Fruit fly (Drosophila melanogaster) whole organism, embryonic: ENCODE measurements around the gene CG18542.
A peak's percentile ranks its signal among the peaks of the same experiment; 100 is the strongest.

Source experiments
- BtbVII ChIP-seq: fragments of 200-800 bp; sonication (Bioruptor generic); optimal IDR thresholded peaks from 3 replicates; lab custom pipeline; 2017; ENCODE audit warnings: missing biosample characterization, mild to moderate bottlenecking, missing genetic modification characterization
- CG10321 ChIP-seq: fragments of 200-800 bp; sonication (Bioruptor generic); IDR thresholded peaks from 2 replicates; pipeline ENCODE4 v1.3.6; 2022; ENCODE audit warnings: missing biosample characterization, missing genetic modification characterization
- CG1233 ChIP-seq: fragments of 200-800 bp; sonication (Bioruptor generic); optimal IDR thresholded peaks from 4 replicates; lab custom pipeline; 2018; ENCODE audit warnings: missing biosample characterization, mild to moderate bottlenecking, missing genetic modification characterization
- CG12659 ChIP-seq: fragments of 200-800 bp; sonication (Bioruptor generic); optimal IDR thresholded peaks from 3 replicates; lab custom pipeline; 2017; ENCODE audit warnings: mild to moderate bottlenecking, missing biosample characterization, missing genetic modification reagents, missing genetic modification characterization
- CG13775 ChIP-seq: fragments of 200-800 bp; sonication (Bioruptor generic); optimal IDR thresholded peaks from 3 replicates; lab custom pipeline; 2017; ENCODE audit warnings: missing biosample characterization, mild to moderate bottlenecking, missing genetic modification characterization
- CG14667 ChIP-seq: fragments of 200-800 bp; sonication (Bioruptor generic); IDR thresholded peaks from 2 replicates; pipeline ENCODE4 v1.3.6; 2022; ENCODE audit warnings: missing biosample characterization, missing genetic modification characterization
- CG16863 ChIP-seq: fragments of 200-800 bp; sonication (Bioruptor generic); optimal IDR thresholded peaks from 3 replicates; lab custom pipeline; 2016; ENCODE audit warnings: missing biosample characterization, missing genetic modification characterization
- CG17328 ChIP-seq: fragments of 200-800 bp; sonication (Bioruptor generic); IDR thresholded peaks from 2 replicates; pipeline ENCODE4 v1.3.6; 2022; ENCODE audit warnings: missing biosample characterization, missing genetic modification characterization
- CG17385 ChIP-seq: fragments of 200-800 bp; sonication (Bioruptor generic); optimal IDR thresholded peaks from 3 replicates; lab custom pipeline; 2018; ENCODE audit warnings: missing biosample characterization, mild to moderate bottlenecking, missing genetic modification characterization
- CG18476 ChIP-seq: fragments of 200-800 bp; sonication (Bioruptor generic); optimal IDR thresholded peaks from 2 replicates; lab custom pipeline; 2016; ENCODE audit warnings: missing biosample characterization, mild to moderate bottlenecking, missing genetic modification characterization
- CG18599 ChIP-seq: fragments of 200-800 bp; sonication (Bioruptor generic); optimal IDR thresholded peaks from 3 replicates; lab custom pipeline; 2017; ENCODE audit warnings: missing biosample characterization, missing genetic modification characterization, mild to moderate bottlenecking, moderate library complexity, missing genetic modification reagents
- CG2120 ChIP-seq: fragments of 200-800 bp; sonication (Bioruptor generic); optimal IDR thresholded peaks from 3 replicates; lab custom pipeline; 2016; ENCODE audit warnings: missing biosample characterization, missing genetic modification characterization
- CG2712 ChIP-seq: fragments of 200-800 bp; optimal IDR thresholded peaks from 3 replicates; lab custom pipeline; 2019; ENCODE audit warnings: missing biosample characterization, mild to moderate bottlenecking, missing genetic modification characterization, moderate library complexity
- CG3065 ChIP-seq: fragments of 200-800 bp; sonication (Bioruptor generic); optimal IDR thresholded peaks from 2 replicates; lab custom pipeline; 2016; ENCODE audit warnings: missing biosample characterization, missing genetic modification characterization
- CG31388 ChIP-seq: fragments of 200-800 bp; sonication (Bioruptor generic); optimal IDR thresholded peaks from 2 replicates; lab custom pipeline; 2016; ENCODE audit warnings: missing biosample characterization, missing genetic modification characterization
- CG31441 ChIP-seq: fragments of 200-800 bp; sonication (Bioruptor generic); IDR thresholded peaks from 2 replicates; pipeline ENCODE4 v1.3.6; 2022; ENCODE audit warnings: missing biosample characterization, missing genetic modification characterization
- CG34422 ChIP-seq: fragments of 200-800 bp; sonication (Bioruptor generic); IDR thresholded peaks from 3 replicates; pipeline ENCODE4 v1.3.6; 2022; ENCODE audit warnings: missing biosample characterization, missing genetic modification characterization
- CG4282 ChIP-seq: fragments of 200-800 bp; sonication (Bioruptor generic); optimal IDR thresholded peaks from 2 replicates; lab custom pipeline; 2016; ENCODE audit warnings: missing biosample characterization, missing genetic modification characterization
- CG4854 ChIP-seq: fragments of 200-800 bp; sonication (Bioruptor generic); optimal IDR thresholded peaks from 2 replicates; lab custom pipeline; 2016; ENCODE audit warnings: missing biosample characterization, missing genetic modification characterization, inconsistent platforms
- CG7372 ChIP-seq: fragments of 200-800 bp; sonication (Bioruptor generic); IDR thresholded peaks from 2 replicates; pipeline ENCODE4 v1.3.6; 2022; ENCODE audit warnings: missing biosample characterization, missing genetic modification characterization
- CG7963 ChIP-seq: fragments of 200-800 bp; sonication (Bioruptor generic); IDR thresholded peaks from 3 replicates; pipeline ENCODE4 v1.3.6; 2022; ENCODE audit warnings: missing biosample characterization, missing genetic modification characterization; ENCODE audit not compliant: partially characterized antibody
- CG8290 ChIP-seq, 3 experiments: fragments of 200-800 bp; sonication (Bioruptor generic); optimal IDR thresholded peaks; 2 replicates each; lab custom pipeline; 2016 to 2019; ENCODE audit warnings: missing biosample characterization in 3 of 3, missing genetic modification characterization in 3 of 3, mild to moderate bottlenecking in 2 of 3, moderate library complexity in 1 of 3
- Dref ChIP-seq: fragments of 200-800 bp; sonication (Bioruptor generic); IDR thresholded peaks from 2 replicates; pipeline ENCODE4 v1.3.6; 2022; ENCODE audit warnings: missing biosample characterization, missing genetic modification characterization
- Hr39 ChIP-seq: fragments of >200 bp; optimal IDR thresholded peaks from 2 replicates; lab custom pipeline; 2017
- Mad ChIP-seq: fragments of 200-800 bp; sonication (Bioruptor generic); optimal IDR thresholded peaks from 2 replicates; lab custom pipeline; 2016; ENCODE audit warnings: missing biosample characterization, missing genetic modification characterization
- Oaz ChIP-seq: fragments of 200-800 bp; sonication (Bioruptor generic); IDR thresholded peaks from 2 replicates; pipeline ENCODE4 v1.3.6; 2022; ENCODE audit warnings: missing biosample characterization, missing genetic modification characterization
- Sry-β ChIP-seq: fragments of 200-800 bp; sonication (Bioruptor generic); optimal IDR thresholded peaks from 2 replicates; lab custom pipeline; 2018; ENCODE audit warnings: missing biosample characterization, mild to moderate bottlenecking, missing genetic modification characterization, moderate library complexity
- Sry-δ ChIP-seq: fragments of 200-800 bp; sonication (Bioruptor generic); optimal IDR thresholded peaks from 2 replicates; lab custom pipeline; 2016; ENCODE audit warnings: missing biosample characterization, missing genetic modification characterization
- YL-1 ChIP-seq: fragments of 200-800 bp; sonication (Bioruptor generic); optimal IDR thresholded peaks from 3 replicates; lab custom pipeline; 2017; ENCODE audit warnings: missing biosample characterization, mild to moderate bottlenecking, missing genetic modification characterization
- ab ChIP-seq: fragments of 200-800 bp; sonication (Bioruptor generic); optimal IDR thresholded peaks from 2 replicates; lab custom pipeline; 2016; ENCODE audit warnings: missing biosample characterization, missing genetic modification characterization
- ac ChIP-seq: fragments of 200-800 bp; sonication (Bioruptor generic); optimal IDR thresholded peaks from 3 replicates; lab custom pipeline; 2017; ENCODE audit warnings: missing biosample characterization, mild to moderate bottlenecking, missing genetic modification characterization
- al ChIP-seq: fragments of 200-800 bp; sonication (Bioruptor generic); IDR thresholded peaks from 2 replicates; pipeline ENCODE4 v1.3.6; 2022; ENCODE audit warnings: missing biosample characterization, missing genetic modification characterization
- bab2 ChIP-seq: fragments of 200-800 bp; sonication (Bioruptor generic); optimal IDR thresholded peaks from 2 replicates; lab custom pipeline; 2016; ENCODE audit warnings: missing biosample characterization, missing genetic modification characterization
- bigmax ChIP-seq: fragments of 200-800 bp; sonication (Bioruptor generic); optimal IDR thresholded peaks from 2 replicates; lab custom pipeline; 2018; ENCODE audit warnings: missing biosample characterization, mild to moderate bottlenecking, missing genetic modification characterization
- chm ChIP-seq: fragments of 200-800 bp; sonication (Bioruptor generic); IDR thresholded peaks from 2 replicates; pipeline ENCODE4 v1.3.6; 2022; ENCODE audit warnings: missing biosample characterization, missing genetic modification characterization
- emc ChIP-seq: fragments of 200-800 bp; sonication (Bioruptor generic); optimal IDR thresholded peaks from 2 replicates; lab custom pipeline; 2016; ENCODE audit warnings: missing biosample characterization, missing genetic modification characterization
- fd64A ChIP-seq: fragments of 200-800 bp; sonication (Bioruptor generic); optimal IDR thresholded peaks from 3 replicates; lab custom pipeline; 2018; ENCODE audit warnings: missing biosample characterization, mild to moderate bottlenecking, missing genetic modification characterization
- hbn ChIP-seq: fragments of 200-800 bp; sonication (Bioruptor generic); IDR thresholded peaks from 2 replicates; pipeline ENCODE4 v1.3.6; 2022; ENCODE audit warnings: missing biosample characterization, missing genetic modification characterization; ENCODE audit not compliant: partially characterized antibody
- ind ChIP-seq: fragments of 200-800 bp; sonication (Bioruptor generic); optimal IDR thresholded peaks from 3 replicates; lab custom pipeline; 2016; ENCODE audit warnings: missing biosample characterization, missing genetic modification characterization
- jumu ChIP-seq: fragments of 200-800 bp; sonication (Bioruptor generic); optimal IDR thresholded peaks from 3 replicates; lab custom pipeline; 2016; ENCODE audit warnings: missing biosample characterization, missing genetic modification characterization
- maf-S ChIP-seq: fragments of 200-800 bp; sonication (Bioruptor generic); optimal IDR thresholded peaks from 2 replicates; lab custom pipeline; 2016; ENCODE audit warnings: missing biosample characterization, missing genetic modification characterization
- nerfin-1 ChIP-seq: fragments of 200-800 bp; sonication (Bioruptor generic); optimal IDR thresholded peaks from 3 replicates; lab custom pipeline; 2019; ENCODE audit warnings: missing biosample characterization, mild to moderate bottlenecking, missing genetic modification characterization, moderate library complexity
- prd ChIP-seq, 3 experiments: fragments of >200 bp in 2 of 3; fragments of 200-800 bp in 1 of 3; sonication (Bioruptor generic) in 1 of 3; optimal IDR thresholded peaks in 2 of 3; IDR thresholded peaks in 1 of 3; 2 replicates in 2 of 3; 3 replicates in 1 of 3; pipeline versions ENCODE4 v1.3.6 to Lab custom; 2017 to 2022; ENCODE audit warnings: missing biosample characterization in 1 of 3, missing genetic modification characterization in 1 of 3
- ro ChIP-seq: fragments of 200-800 bp; sonication (Bioruptor generic); IDR thresholded peaks from 2 replicates; pipeline ENCODE4 v1.3.6; 2022; ENCODE audit warnings: missing biosample characterization, missing genetic modification characterization
- sim ChIP-seq: fragments of 200-800 bp; sonication (Bioruptor generic); IDR thresholded peaks from 2 replicates; pipeline ENCODE4 v1.3.6; 2022; ENCODE audit warnings: missing biosample characterization, missing genetic modification characterization
- sisA ChIP-seq: fragments of 200-800 bp; sonication (Bioruptor generic); IDR thresholded peaks from 2 replicates; pipeline ENCODE4 v1.3.6; 2022; ENCODE audit warnings: missing biosample characterization, missing genetic modification characterization
- so ChIP-seq: fragments of 200-800 bp; sonication (Bioruptor generic); IDR thresholded peaks from 3 replicates; pipeline ENCODE4 v1.3.6; 2022; ENCODE audit warnings: missing biosample characterization, missing genetic modification characterization
- sob ChIP-seq: fragments of 200-800 bp; sonication (Bioruptor generic); IDR thresholded peaks from 2 replicates; pipeline ENCODE4 v1.3.6; 2022; ENCODE audit warnings: missing biosample characterization, missing genetic modification characterization
- usp ChIP-seq: fragments of >200 bp; optimal IDR thresholded peaks from 2 replicates; lab custom pipeline; 2017; ENCODE audit warnings: missing biosample characterization, missing genetic modification characterization

The CG18542 gene

dm6 chr3R:9704183-9705007, 18.8 kb downstream of the CG18542 start (continued):
- TF ChIP-seq emc (no peak), Hr39 (lab: Kevin White, UChicago) (no peak), nerfin-1 (tag; lab: Kevin White, UChicago) (no peak), CG2712 (tag; lab: Kevin White, UChicago) (no peak), CG14667 (GFP tag; lab: Robert Waterston, UW) (no peak), BtbVII (GFP tag; lab: Kevin White, UChicago) (peak; percentile 5), hbn (no peak), CG8290 (GFP tag; optimal IDR thresholded peaks at IDR 0.05; lab: Kevin White, UChicago) (no peak), CG8290 (tag; optimal IDR thresholded peaks at IDR 0.05; lab: Kevin White, UChicago) (peak in 1 of 2 experiments; percentile 62), CG31441 (GFP tag; lab: Robert Waterston, UW) (no peak), CG31388 (no peak), CG2120 (GFP tag; lab: Kevin White, UChicago) (peak; percentile 44), CG18599 (no peak), ro (GFP tag; lab: Robert Waterston, UW) (no peak), CG7963 (no peak), Sry-β (GFP tag; lab: Kevin White, UChicago) (no peak), jumu (GFP tag; lab: Kevin White, UChicago) (no peak), bab2 (GFP tag; lab: Kevin White, UChicago) (no peak), Dref (no peak), ind (GFP tag; lab: Kevin White, UChicago) (no peak), prd (optimal IDR thresholded peaks at IDR 0.05; lab: Kevin White, UChicago) (no peak), prd (GFP tag; IDR thresholded peaks at IDR 0.05; lab: Robert Waterston, UW) (no peak), CG12659 (GFP tag; lab: Kevin White, UChicago) (no peak), ac (GFP tag; lab: Kevin White, UChicago) (no peak), sisA (GFP tag; lab: Robert Waterston, UW) (no peak), chm (GFP tag; lab: Robert Waterston, UW) (no peak), CG1233 (GFP tag; lab: Kevin White, UChicago) (no peak), ab (no peak), CG16863 (GFP tag; lab: Kevin White, UChicago) (no peak), bigmax (GFP tag; lab: Kevin White, UChicago) (no peak), so (no peak), sim (GFP tag; lab: Robert Waterston, UW) (no peak), Sry-δ (no peak), al (GFP tag; lab: Robert Waterston, UW) (no peak), CG10321 (GFP tag; lab: Robert Waterston, UW) (no peak), usp (no peak), CG7372 (GFP tag; lab: Robert Waterston, UW) (no peak), CG34422 (GFP tag; lab: Robert Waterston, UW) (no peak), CG17328 (no peak), Mad (GFP tag; lab: Kevin White, UChicago) (no peak), YL-1 (GFP tag; lab: Kevin White, UChicago) (no peak), CG17385 (GFP tag; lab: Kevin White, UChicago) (no peak), CG4282 (GFP tag; lab: Kevin White, UChicago) (no peak), CG4854 (GFP tag; lab: Kevin White, UChicago) (no peak), maf-S (GFP tag; lab: Kevin White, UChicago) (no peak), CG13775 (GFP tag; lab: Kevin White, UChicago) (no peak), Oaz (GFP tag; lab: Robert Waterston, UW) (no peak), CG18476 (GFP tag; lab: Kevin White, UChicago) (no peak), fd64A (GFP tag; lab: Kevin White, UChicago) (peak; percentile 25), sob (GFP tag; lab: Robert Waterston, UW) (no peak), CG3065 (no peak)
